Fruit fly (Drosophila melanogaster): ENCODE results near the gene CG13295.
A peak's percentile ranks its signal among the peaks of the same experiment; 100 is the strongest.

The CG13295 gene

dm6 chr3L:6054803-6055202, 20.2 kb downstream of the CG13295 start, which contains the start of gene tant (continued):
- TF ChIP-seq CG7357 (GFP tag; IDR thresholded peaks at IDR 0.05) = no peak
- peak; percentile 13 for TF ChIP-seq mam (GFP tag; optimal IDR thresholded peaks at IDR 0.05)
- no peak for TF ChIP-seq CG10959 (GFP tag; IDR thresholded peaks at IDR 0.05)
- peak; percentile 89 for TF ChIP-seq HLH4C (GFP tag; IDR thresholded peaks at IDR 0.05; ENCODE audit: partially characterized antibody)
- peak in 1 of 2 experiments; percentile 41 for TF ChIP-seq crp (GFP tag; optimal IDR thresholded peaks at IDR 0.05)
- no peak for TF ChIP-seq cg (GFP tag; optimal IDR thresholded peaks at IDR 0.05)
- TF ChIP-seq CHES-1-like (GFP tag; optimal IDR thresholded peaks at IDR 0.05) = peak; percentile 53
- no peak for TF ChIP-seq CG32772 (GFP tag; IDR thresholded peaks at IDR 0.05)
- TF ChIP-seq tna (GFP tag; IDR thresholded peaks at IDR 0.05; ENCODE audit: partially characterized antibody) = peak; percentile 80
- TF ChIP-seq Elba2 (GFP tag; optimal IDR thresholded peaks at IDR 0.05) = no peak
- peak; percentile 87 for TF ChIP-seq Nf-YB (GFP tag; optimal IDR thresholded peaks at IDR 0.05)
- peak; percentile 55 for TF ChIP-seq yki (optimal IDR thresholded peaks at IDR 0.05)
- peak; percentile 12 for TF ChIP-seq CG10979 (tag; optimal IDR thresholded peaks at IDR 0.05)
- TF ChIP-seq fd3F (GFP tag; optimal IDR thresholded peaks at IDR 0.05) = no peak
- TF ChIP-seq Poxn (GFP tag; IDR thresholded peaks at IDR 0.05) = no peak
- no peak for TF ChIP-seq ems (GFP tag; optimal IDR thresholded peaks at IDR 0.05)
- TF ChIP-seq CG11696 (GFP tag; IDR thresholded peaks at IDR 0.05) = no peak
- TF ChIP-seq CG8290 (GFP tag; optimal IDR thresholded peaks at IDR 0.05) = peak; percentile 36
- no peak for TF ChIP-seq CG8290 (tag; optimal IDR thresholded peaks at IDR 0.05)
- no peak for TF ChIP-seq luna (GFP tag; optimal IDR thresholded peaks at IDR 0.05)
- peak; percentile 82 for TF ChIP-seq nerfin-2 (GFP tag; IDR thresholded peaks at IDR 0.05; ENCODE audit: partially characterized antibody)
- TF ChIP-seq CG14667 (GFP tag; IDR thresholded peaks at IDR 0.05) = no peak
- peak; percentile 4 for TF ChIP-seq CG18262 (tag; optimal IDR thresholded peaks at IDR 0.05)
- no peak for TF ChIP-seq CG3281 (GFP tag; optimal IDR thresholded peaks at IDR 0.05)
- TF ChIP-seq CG6813 (GFP tag; optimal IDR thresholded peaks at IDR 0.05) = no peak
- no peak for TF ChIP-seq H15 (GFP tag; IDR thresholded peaks at IDR 0.05)
- TF ChIP-seq trem (tag; optimal IDR thresholded peaks at IDR 0.05) = peak; percentile 96
- no peak for TF ChIP-seq CG3065 (GFP tag; optimal IDR thresholded peaks at IDR 0.05)
- peak; percentile 13 for TF ChIP-seq gem (tag; optimal IDR thresholded peaks at IDR 0.05)
- peak; percentile 73 for TF ChIP-seq Dp (GFP tag; optimal IDR thresholded peaks at IDR 0.05)
- no peak for TF ChIP-seq Bteb2 (GFP tag; optimal IDR thresholded peaks at IDR 0.05)
- peak; percentile 22 for TF ChIP-seq CG2712 (tag; optimal IDR thresholded peaks at IDR 0.05)
- TF ChIP-seq Opbp (GFP tag; IDR thresholded peaks at IDR 0.05; ENCODE audit: partially characterized antibody) = peak; percentile 90
- TF ChIP-seq gro (GFP tag; optimal IDR thresholded peaks at IDR 0.05) = no peak
- no peak for TF ChIP-seq cwo (GFP tag; optimal IDR thresholded peaks at IDR 0.05)
- TF ChIP-seq slbo (GFP tag; IDR thresholded peaks at IDR 0.05) = no peak
- peak; percentile 24 for TF ChIP-seq CG12391 (tag; optimal IDR thresholded peaks at IDR 0.05)
- no peak for TF ChIP-seq tx (GFP tag; optimal IDR thresholded peaks at IDR 0.05)
- peak; percentile 16 for TF ChIP-seq CG2120 (GFP tag; optimal IDR thresholded peaks at IDR 0.05)
- no peak for TF ChIP-seq CG15011 (GFP tag; optimal IDR thresholded peaks at IDR 0.05)
- peak; percentile 19 for TF ChIP-seq p53 (GFP tag; optimal IDR thresholded peaks at IDR 0.05)
- TF ChIP-seq Ets97D (GFP tag; optimal IDR thresholded peaks at IDR 0.05) = peak; percentile 88
- TF ChIP-seq CG14965 (GFP tag; optimal IDR thresholded peaks at IDR 0.05; ENCODE audit: borderline replicate concordance) = no peak
- no peak for TF ChIP-seq pum (GFP tag; optimal IDR thresholded peaks at IDR 0.05)
- TF ChIP-seq bowl (GFP tag; IDR thresholded peaks at IDR 0.05) = no peak
- no peak for TF ChIP-seq MESR4 (GFP tag; optimal IDR thresholded peaks at IDR 0.05)
- no peak for TF ChIP-seq CG9727 (GFP tag; optimal IDR thresholded peaks at IDR 0.05)
- peak; percentile 79 for TF ChIP-seq mld (GFP tag; IDR thresholded peaks at IDR 0.05; ENCODE audit: partially characterized antibody)
- no peak for TF ChIP-seq Gug (GFP tag; IDR thresholded peaks at IDR 0.05)
- no peak for TF ChIP-seq CG3726 (GFP tag; IDR thresholded peaks at IDR 0.05)
- TF ChIP-seq CG34422 (GFP tag; IDR thresholded peaks at IDR 0.05) = no peak
- TF ChIP-seq sens (GFP tag) = peak; percentile 75
